Worm (Caenorhabditis elegans): ENCODE measurements around the gene F13A7.14.

F13A7.14 gene

DNA sequence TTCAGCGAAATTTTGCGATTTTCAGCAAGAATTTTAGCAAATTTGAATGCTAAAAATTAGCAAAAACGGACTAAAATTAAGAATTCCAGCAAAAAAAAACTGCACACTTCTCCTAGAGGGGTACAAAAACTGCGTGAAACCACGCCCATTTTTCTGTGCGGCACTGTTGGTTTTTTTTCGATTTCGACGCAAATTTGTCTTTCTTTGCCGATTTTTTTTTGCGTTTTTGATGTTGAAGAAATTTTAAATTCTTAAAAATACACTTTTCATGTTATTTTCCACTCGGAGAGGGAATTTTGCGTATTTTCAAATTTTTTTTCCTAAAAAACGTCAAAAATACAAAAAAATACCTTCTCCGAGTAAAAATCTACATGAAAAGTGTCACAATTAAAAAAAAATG is 2.3 kb downstream of the F13A7.14 start, which contains the start of gene syp-1:
syp-1 (plus strand) TSS at position 301 of the 400 bp plus-strand sequence.
- TF ChIP-seq F13H6.1 (tag; optimal IDR thresholded peaks at IDR 0.05) (no peak), elt-2 (tag; optimal IDR thresholded peaks at IDR 0.05) (no peak), ceh-14 (tag; optimal IDR thresholded peaks at IDR 0.05) (no peak), ceh-24 (tag; optimal IDR thresholded peaks at IDR 0.05) (no peak), hlh-15 (tag; optimal IDR thresholded peaks at IDR 0.05) (no peak), C38D4.7 (GFP tag; optimal IDR thresholded peaks at IDR 0.05) (no peak), ref-2 (tag; optimal IDR thresholded peaks at IDR 0.05) (no peak), unc-42 (tag; optimal IDR thresholded peaks at IDR 0.05) (no peak), pax-1 (tag; optimal IDR thresholded peaks at IDR 0.05) (no peak), hlh-6 (tag; optimal IDR thresholded peaks at IDR 0.05) (no peak), fax-1 (tag; optimal IDR thresholded peaks at IDR 0.05) (no peak), unc-86 (tag; optimal IDR thresholded peaks at IDR 0.05) (no peak), sox-2 (GFP tag; IDR thresholded peaks at IDR 0.05) (no peak), ets-4 (tag; optimal IDR thresholded peaks at IDR 0.05) (no peak), K02D7.2 (tag; optimal IDR thresholded peaks at IDR 0.05) (no peak), npax-4 (tag; optimal IDR thresholded peaks at IDR 0.05) (no peak)

DNA sequence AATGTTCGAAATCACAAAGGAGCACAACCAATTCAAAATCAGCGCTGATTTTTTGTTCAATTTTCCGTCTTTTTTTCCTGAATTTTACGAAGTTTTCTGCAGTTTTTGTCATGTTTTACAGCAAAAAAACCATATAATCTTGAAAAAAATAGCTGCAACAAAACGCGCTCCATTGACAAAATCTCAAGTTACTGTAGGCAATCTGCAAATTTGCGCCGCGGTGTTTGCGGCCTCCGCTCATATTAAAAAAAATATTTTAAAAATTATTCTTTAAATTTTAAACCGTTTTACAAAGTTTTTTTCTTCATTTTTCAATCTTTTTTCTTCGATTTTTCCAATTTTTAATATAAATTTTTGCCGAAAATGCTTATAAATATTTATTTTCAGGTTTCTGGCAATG is 3.7 kb downstream of the F13A7.14 start:
- no peak for TF ChIP-seq ceh-22 (tag; optimal IDR thresholded peaks at IDR 0.05)
- no peak for TF ChIP-seq elt-2 (tag; optimal IDR thresholded peaks at IDR 0.05)
- no peak for TF ChIP-seq ztf-16 (tag; optimal IDR thresholded peaks at IDR 0.05)
- no peak for TF ChIP-seq dve-1 (tag; optimal IDR thresholded peaks at IDR 0.05)
- TF ChIP-seq odd-2 (tag; optimal IDR thresholded peaks at IDR 0.05): no peak
- TF ChIP-seq pha-2 (tag; optimal IDR thresholded peaks at IDR 0.05): no peak
- TF ChIP-seq C38D4.7 (GFP tag; optimal IDR thresholded peaks at IDR 0.05): no peak
- TF ChIP-seq pag-3 (tag; optimal IDR thresholded peaks at IDR 0.05; ENCODE audit: borderline replicate concordance): no peak
- TF ChIP-seq elt-4 (tag; optimal IDR thresholded peaks at IDR 0.05): no peak
- no peak for TF ChIP-seq syd-9 (tag; optimal IDR thresholded peaks at IDR 0.05)
- no peak for TF ChIP-seq unc-86 (tag; optimal IDR thresholded peaks at IDR 0.05)
- no peak for TF ChIP-seq ama-1 (optimal IDR thresholded peaks at IDR 0.05)
- no peak for TF ChIP-seq Y22D7AL.16 (tag; optimal IDR thresholded peaks at IDR 0.05)
- no peak for TF ChIP-seq pqm-1 (tag; optimal IDR thresholded peaks at IDR 0.05)

DNA sequence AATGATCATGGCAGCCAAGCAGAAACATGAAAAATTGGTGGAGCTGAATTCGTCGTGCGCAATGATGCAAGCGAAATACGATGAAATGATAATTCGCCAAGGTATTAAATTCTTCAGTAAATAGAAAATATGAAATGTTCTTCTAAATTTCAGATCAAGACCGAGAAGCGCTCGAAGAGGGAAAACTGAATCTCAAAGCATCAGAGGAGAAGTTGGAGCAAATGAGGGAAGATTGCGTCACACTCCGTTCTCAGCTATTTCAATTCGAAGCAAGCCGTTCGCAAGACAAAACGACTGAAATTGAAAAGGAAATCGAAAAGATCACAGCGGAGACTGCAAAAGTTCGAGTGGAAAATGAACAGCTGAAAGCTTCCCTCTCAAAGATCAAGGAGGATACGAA is 4.7 kb downstream of the F13A7.14 start:
- no peak for TF ChIP-seq ceh-48 (tag; optimal IDR thresholded peaks at IDR 0.05)
- TF ChIP-seq sdc-2 (tag; optimal IDR thresholded peaks at IDR 0.05): no peak
- no peak for TF ChIP-seq pha-4 (tag; optimal IDR thresholded peaks at IDR 0.05)
- no peak for TF ChIP-seq rnt-1 (tag; optimal IDR thresholded peaks at IDR 0.05)
- no peak for TF ChIP-seq odd-2 (tag; optimal IDR thresholded peaks at IDR 0.05)
- no peak for TF ChIP-seq mec-3 (tag; optimal IDR thresholded peaks at IDR 0.05; ENCODE audit: borderline replicate concordance)
- TF ChIP-seq fkh-10 (GFP tag; optimal IDR thresholded peaks at IDR 0.05): no peak

DNA sequence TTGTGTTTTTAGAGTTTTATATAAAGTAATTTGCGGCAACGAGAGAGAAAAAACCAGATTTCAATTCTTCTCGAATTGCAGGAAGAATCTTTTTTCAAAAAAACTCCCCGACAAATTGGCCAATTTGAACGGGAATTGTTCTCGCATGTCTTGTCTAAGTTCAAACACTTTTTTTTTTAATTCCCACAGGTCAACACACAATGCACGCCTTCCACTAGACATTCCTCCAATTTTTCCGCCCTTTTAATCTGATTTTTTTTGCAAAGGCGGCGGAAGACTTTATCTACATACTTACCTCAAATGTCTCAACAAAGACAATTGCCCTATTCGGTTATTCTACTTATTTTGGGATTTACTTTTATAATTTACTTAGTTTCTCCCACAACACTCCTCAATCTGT is 6.0 kb downstream of the F13A7.14 start, which contains the start of gene F26D2.3:
F26D2.3 (plus strand) TSS at position 301 of the 400 bp plus-strand sequence.
- TF ChIP-seq ceh-22 (tag; optimal IDR thresholded peaks at IDR 0.05) (no peak), sox-4 (tag; optimal IDR thresholded peaks at IDR 0.05) (no peak), sox-2 (GFP tag; IDR thresholded peaks at IDR 0.05) (no peak), ref-2 (tag; optimal IDR thresholded peaks at IDR 0.05) (no peak), C38D4.7 (GFP tag; optimal IDR thresholded peaks at IDR 0.05) (no peak), ceh-48 (tag; optimal IDR thresholded peaks at IDR 0.05) (no peak), ama-1 (optimal IDR thresholded peaks at IDR 0.05) (no peak), hlh-13 (GFP tag; optimal IDR thresholded peaks at IDR 0.05) (no peak), pha-2 (tag; optimal IDR thresholded peaks at IDR 0.05) (no peak), ceh-34 (tag; optimal IDR thresholded peaks at IDR 0.05) (no peak)

DNA sequence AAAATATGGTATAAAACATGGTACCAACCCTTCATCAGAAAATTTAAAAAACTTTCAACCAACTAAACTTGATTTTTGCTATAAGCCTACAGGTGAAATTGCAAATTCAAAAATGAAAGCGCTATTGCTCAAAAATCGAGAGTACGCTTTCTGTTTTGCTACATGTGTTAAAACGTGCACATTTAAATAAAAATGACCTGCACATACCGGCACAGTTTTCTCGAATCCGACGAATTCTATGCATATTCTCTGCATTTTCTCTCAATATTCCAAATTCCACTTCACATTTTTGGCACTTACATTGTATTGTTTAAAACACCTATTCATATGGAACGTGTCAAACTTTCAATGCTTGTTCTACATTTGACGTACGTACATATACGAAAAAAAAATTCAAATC is 8.8 kb downstream of the F13A7.14 start, which contains the start of gene srh-145:
srh-145 (plus strand) TSS at position 193 of the 400 bp plus-strand sequence.
- TF ChIP-seq ceh-22 (tag; optimal IDR thresholded peaks at IDR 0.05) (no peak), ama-1 (optimal IDR thresholded peaks at IDR 0.05) (no peak), ceh-18 (tag; optimal IDR thresholded peaks at IDR 0.05) (no peak), ceh-14 (tag; optimal IDR thresholded peaks at IDR 0.05) (no peak), pqm-1 (tag; optimal IDR thresholded peaks at IDR 0.05) (no peak), ahr-1 (tag; optimal IDR thresholded peaks at IDR 0.05) (no peak), nfya-1 (tag; optimal IDR thresholded peaks at IDR 0.05) (no peak), ceh-30 (tag; optimal IDR thresholded peaks at IDR 0.05) (no peak), Y22D7AL.16 (tag; optimal IDR thresholded peaks at IDR 0.05) (no peak), ceh-48 (tag; optimal IDR thresholded peaks at IDR 0.05) (no peak), elt-2 (tag; optimal IDR thresholded peaks at IDR 0.05) (no peak), sox-4 (tag; optimal IDR thresholded peaks at IDR 0.05) (no peak), hlh-30 (tag; optimal IDR thresholded peaks at IDR 0.05; ENCODE audit: insufficient read depth) (no peak)
